Worm (Caenorhabditis elegans) whole organism, early embryonic: ENCODE data around the gene ZK1067.3.

ENCODE experiments used
- B0310.2 ChIP-seq: sonication (generic microtip); optimal IDR thresholded peaks from 2 replicates; lab custom pipeline; 2016; ENCODE audit warnings: mild to moderate bottlenecking, missing genetic modification characterization, missing compliant biosample characterization
- F13C5.2 ChIP-seq: sonication (generic microtip); optimal IDR thresholded peaks from 2 replicates; lab custom pipeline; 2017; ENCODE audit warnings: mild to moderate bottlenecking, missing genetic modification characterization, inconsistent platforms, missing compliant biosample characterization
- aly-1 ChIP-seq: sonication (generic microtip); optimal IDR thresholded peaks from 2 replicates; lab custom pipeline; 2016; ENCODE audit warnings: missing genetic modification characterization, missing compliant biosample characterization
- ama-1 ChIP-seq: fragments of 150-350 bp; optimal IDR thresholded peaks from 2 replicates; lab custom pipeline; 2014
- ceh-13 ChIP-seq: fragments of 200-800 bp; sonication (Bioruptor generic); optimal IDR thresholded peaks from 2 replicates; lab custom pipeline; 2018; ENCODE audit warnings: mild to moderate bottlenecking, missing genetic modification characterization, missing compliant biosample characterization
- ceh-36 ChIP-seq: sonication (generic microtip); optimal IDR thresholded peaks from 2 replicates; lab custom pipeline; 2016; ENCODE audit warnings: missing genetic modification characterization, inconsistent platforms, missing compliant biosample characterization
- ets-7 ChIP-seq: sonication (generic microtip); optimal IDR thresholded peaks from 2 replicates; lab custom pipeline; 2016; ENCODE audit warnings: missing genotype, missing genetic modification characterization, missing compliant biosample characterization
- flt-1 ChIP-seq: fragments of 200-800 bp; sonication (Bioruptor generic); IDR thresholded peaks from 2 replicates; pipeline ENCODE4 v1.3.6; 2022; ENCODE audit warnings: missing genetic modification characterization, missing compliant biosample characterization
- hmbx-1 ChIP-seq: sonication (generic microtip); optimal IDR thresholded peaks from 2 replicates; lab custom pipeline; 2016; ENCODE audit warnings: mild to moderate bottlenecking, missing genetic modification characterization, missing compliant biosample characterization
- hmg-4 ChIP-seq: fragments of 200-800 bp; sonication (Bioruptor generic); optimal IDR thresholded peaks from 2 replicates; lab custom pipeline; 2018; ENCODE audit warnings: mild to moderate bottlenecking, missing genetic modification characterization, missing compliant biosample characterization
- hnd-1 ChIP-seq: sonication (generic microtip); optimal IDR thresholded peaks from 2 replicates; lab custom pipeline; 2016; ENCODE audit warnings: missing genetic modification characterization, missing compliant biosample characterization
- pes-1 ChIP-seq: fragments of 200-800 bp; sonication (Bioruptor generic); IDR thresholded peaks from 2 replicates; pipeline ENCODE4 v1.3.6; 2022; ENCODE audit warnings: missing genetic modification reagents, missing genetic modification characterization, missing compliant biosample characterization
- scrt-1 ChIP-seq: fragments of 200-800 bp; sonication (Bioruptor generic); IDR thresholded peaks from 2 replicates; pipeline ENCODE4 v1.3.6; 2022; ENCODE audit warnings: missing genetic modification characterization, missing compliant biosample characterization
- sea-1 ChIP-seq: fragments of 200-800 bp; sonication (Bioruptor generic); conservative IDR thresholded peaks from 2 replicates; pipeline ENCODE4 v1.3.6; 2022; ENCODE audit warnings: missing genetic modification characterization, missing compliant biosample characterization
- tbx-11 ChIP-seq: fragments of 200-800 bp; sonication (Bioruptor generic); IDR thresholded peaks from 2 replicates; pipeline ENCODE4 v1.3.6; 2022; ENCODE audit warnings: missing genetic modification characterization, missing compliant biosample characterization
- tbx-37 ChIP-seq: fragments of 200-800 bp; sonication (Bioruptor generic); conservative IDR thresholded peaks from 2 replicates; pipeline ENCODE4 v1.3.6; 2022; ENCODE audit warnings: missing genetic modification reagents, missing genetic modification characterization, missing compliant biosample characterization
- tra-4 ChIP-seq: sonication (generic microtip); optimal IDR thresholded peaks from 2 replicates; lab custom pipeline; 2017; ENCODE audit warnings: missing genetic modification characterization, missing compliant biosample characterization

ZK1067.3 gene

DNA sequence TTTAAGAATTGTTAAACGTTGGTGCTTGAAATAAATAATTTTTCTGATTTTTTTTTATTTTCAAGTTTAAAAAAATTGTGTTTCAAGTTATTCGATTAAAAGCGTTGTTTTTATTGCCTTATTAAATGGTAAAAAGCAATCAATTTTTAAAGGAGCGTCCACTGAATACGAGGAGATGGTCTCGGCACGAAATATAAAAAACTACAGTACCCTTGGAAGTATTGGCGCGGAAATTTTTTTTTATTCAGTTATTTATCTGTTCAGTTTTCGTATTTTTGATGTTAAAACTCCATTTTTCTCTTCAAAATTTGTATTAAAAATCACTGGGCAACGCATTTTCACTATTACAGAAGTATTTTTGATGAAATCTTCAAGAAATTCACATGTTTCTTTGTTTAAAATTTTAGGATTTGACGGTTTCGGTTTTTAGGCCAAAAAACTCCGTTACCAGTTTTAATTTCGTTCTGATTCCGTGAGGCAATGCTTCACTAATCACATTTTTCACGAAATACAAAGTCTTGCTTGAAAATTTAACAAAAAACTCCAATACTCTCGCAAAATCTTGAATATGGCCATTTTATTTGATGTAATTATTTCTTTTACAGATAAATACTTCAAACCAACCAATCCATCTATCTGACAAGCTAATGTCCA, 9.9 kb upstream of the ZK1067.3 start, which contains the start of gene znfx-1:
Gene znfx-1, plus strand, starts transcription at position 604 of the 654 bp plus-strand sequence.
- no peak for TF ChIP-seq hnd-1 (tag; lab: Kevin White, UChicago)
- no peak for TF ChIP-seq pes-1
- no peak for TF ChIP-seq ceh-36 (tag; lab: Kevin White, UChicago)
- no peak for TF ChIP-seq hmbx-1 (tag; lab: Kevin White, UChicago)
- no peak for TF ChIP-seq F13C5.2
- TF ChIP-seq ama-1: no peak

DNA sequence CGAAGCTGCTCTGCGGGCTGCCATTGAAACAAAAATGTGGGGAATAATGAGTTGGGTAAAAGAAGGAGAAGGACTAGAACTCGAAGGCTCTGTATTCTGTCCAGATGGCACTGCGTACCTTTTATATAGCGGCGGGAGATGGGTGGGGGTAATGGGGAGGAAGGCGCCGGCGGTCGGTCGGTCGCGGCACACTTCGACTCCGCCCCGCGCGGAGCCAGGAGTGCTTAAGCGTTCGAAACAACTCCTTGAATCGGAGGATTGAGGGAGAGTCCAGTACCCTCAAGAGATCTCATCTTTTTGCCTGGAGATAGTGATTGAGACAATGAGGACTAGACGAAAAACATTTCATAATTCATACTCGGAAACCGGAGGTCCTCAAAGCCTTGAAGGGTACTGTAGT, 4.1 kb downstream of the ZK1067.3 start, which contains the start of gene abu-14:
Gene abu-14, minus strand, starts transcription at position 81 of the 400 bp plus-strand sequence.
- TF ChIP-seq tbx-11 (GFP tag; lab: Robert Waterston, UW): no peak
- no peak for TF ChIP-seq sea-1 (GFP tag; lab: Robert Waterston, UW)
- TF ChIP-seq scrt-1 (GFP tag; lab: Robert Waterston, UW): peak; percentile 19; the same call in 1 of the 2 replicates
- no peak for TF ChIP-seq tbx-37
- no peak for TF ChIP-seq aly-1 (tag; lab: Kevin White, UChicago)
- TF ChIP-seq hmg-4 (GFP tag; lab: Kevin White, UChicago): no peak
- TF ChIP-seq pes-1: no peak
- no peak for TF ChIP-seq hmbx-1 (tag; lab: Kevin White, UChicago)
- TF ChIP-seq ets-7: no peak

- no peak for TF ChIP-seq pes-1
- TF ChIP-seq tbx-37: no peak
- TF ChIP-seq sea-1 (GFP tag; lab: Robert Waterston, UW): no peak
- no peak for TF ChIP-seq scrt-1 (GFP tag; lab: Robert Waterston, UW)
- no peak for TF ChIP-seq hnd-1 (tag; lab: Kevin White, UChicago)
- TF ChIP-seq ets-7: no peak
These were observed 8.2 kb downstream of the ZK1067.3 start, which contains the start of gene gst-13 for ce11 chrII:9231240-9231639. Gene gst-13, plus strand, starts transcription at chrII:9231457.

DNA sequence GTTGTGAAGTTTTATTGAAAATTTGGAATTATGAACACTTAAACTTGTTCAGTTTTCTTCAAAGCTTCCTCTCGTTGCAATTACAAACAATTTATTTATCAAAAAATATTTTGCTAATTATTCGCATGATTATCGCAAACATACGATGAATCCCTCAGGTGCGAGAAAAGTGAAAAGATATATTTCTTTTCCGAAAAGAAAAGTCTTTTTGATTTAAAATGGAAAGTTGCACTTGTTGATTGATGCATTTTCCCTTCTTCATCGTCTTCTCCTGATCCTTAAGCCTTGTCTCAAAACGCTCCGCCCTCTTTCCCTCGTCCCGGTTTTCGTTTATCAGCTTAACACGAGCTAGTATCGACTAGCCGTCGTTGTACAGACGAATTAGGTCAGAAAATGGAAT, 9.4 kb downstream of the ZK1067.3 start:
- TF ChIP-seq ets-7 (no peak), B0310.2 (no peak), flt-1 (no peak), hnd-1 (tag; lab: Kevin White, UChicago) (no peak), tbx-37 (no peak), sea-1 (GFP tag; lab: Robert Waterston, UW) (no peak), F13C5.2 (no peak), scrt-1 (GFP tag; lab: Robert Waterston, UW) (no peak), aly-1 (tag; lab: Kevin White, UChicago) (no peak), tbx-11 (GFP tag; lab: Robert Waterston, UW) (no peak)

- TF ChIP-seq aly-1 (tag; lab: Kevin White, UChicago) (no peak), ets-7 (no peak), ceh-36 (tag; lab: Kevin White, UChicago) (no peak), tbx-11 (GFP tag; lab: Robert Waterston, UW) (no peak), hmg-4 (GFP tag; lab: Kevin White, UChicago) (no peak), scrt-1 (GFP tag; lab: Robert Waterston, UW) (no peak), ama-1 (no peak), B0310.2 (no peak), F13C5.2 (no peak), hmbx-1 (tag; lab: Kevin White, UChicago) (no peak), sea-1 (GFP tag; lab: Robert Waterston, UW) (no peak), tbx-37 (no peak), pes-1 (no peak), hnd-1 (tag; lab: Kevin White, UChicago) (no peak), tra-4 (no peak)
These were observed 9.9 kb downstream of the ZK1067.3 start, which contains the start of gene T26C5.2 for ce11 chrII:9232923-9233322. Gene T26C5.2, plus strand, starts transcription at chrII:9233223.

- TF ChIP-seq scrt-1 (GFP tag; lab: Robert Waterston, UW) (no peak), B0310.2 (no peak), tra-4 (no peak), tbx-11 (GFP tag; lab: Robert Waterston, UW) (no peak), aly-1 (tag; lab: Kevin White, UChicago) (no peak), hnd-1 (tag; lab: Kevin White, UChicago) (no peak), ets-7 (no peak), pes-1 (no peak), ceh-13 (GFP tag; lab: Kevin White, UChicago) (no peak), tbx-37 (no peak), hmg-4 (GFP tag; lab: Kevin White, UChicago) (no peak), hmbx-1 (tag; lab: Kevin White, UChicago) (no peak), F13C5.2 (no peak), ceh-36 (tag; lab: Kevin White, UChicago) (no peak), sea-1 (GFP tag; lab: Robert Waterston, UW) (no peak), flt-1 (no peak), ama-1 (no peak)
These were observed 10.7 kb downstream of the ZK1067.3 start for ce11 chrII:9233813-9234212.

- no peak for TF ChIP-seq tbx-37
- TF ChIP-seq B0310.2: no peak
- no peak for TF ChIP-seq scrt-1 (GFP tag; lab: Robert Waterston, UW)
- no peak for TF ChIP-seq ets-7
- no peak for TF ChIP-seq tra-4
- no peak for TF ChIP-seq sea-1 (GFP tag; lab: Robert Waterston, UW)
- TF ChIP-seq flt-1: no peak
- TF ChIP-seq F13C5.2: no peak
- no peak for TF ChIP-seq ceh-13 (GFP tag; lab: Kevin White, UChicago)
- TF ChIP-seq hmg-4 (GFP tag; lab: Kevin White, UChicago): no peak
- TF ChIP-seq ama-1: no peak
- no peak for TF ChIP-seq aly-1 (tag; lab: Kevin White, UChicago)
- TF ChIP-seq tbx-11 (GFP tag; lab: Robert Waterston, UW): no peak
- TF ChIP-seq hmbx-1 (tag; lab: Kevin White, UChicago): no peak
These were observed 13.2 kb downstream of the ZK1067.3 start, which contains the start of gene T26C5.3 for ce11 chrII:9236283-9236682. Gene T26C5.3, plus strand, starts transcription at chrII:9236583.

- TF ChIP-seq hmbx-1 (tag; lab: Kevin White, UChicago) (no peak), flt-1 (no peak), ama-1 (no peak), tbx-11 (GFP tag; lab: Robert Waterston, UW) (no peak), hnd-1 (tag; lab: Kevin White, UChicago) (no peak), aly-1 (tag; lab: Kevin White, UChicago) (no peak), tbx-37 (no peak), sea-1 (GFP tag; lab: Robert Waterston, UW) (no peak), ceh-13 (GFP tag; lab: Kevin White, UChicago) (no peak), ets-7 (no peak), hmg-4 (GFP tag; lab: Kevin White, UChicago) (no peak), tra-4 (no peak), pes-1 (no peak)
These were observed 13.9 kb downstream of the ZK1067.3 start for ce11 chrII:9236972-9237371.
